Worm (Caenorhabditis elegans) whole organism, mixed stage, embryonic: ENCODE results near the gene F11A10.6.
A peak's percentile ranks its signal among the peaks of the same experiment; 100 is the strongest.

Experiments used
- M03D4.4 ChIP-seq: sonication (generic microtip); optimal IDR thresholded peaks from 2 replicates; lab custom pipeline; 2017; ENCODE audit warnings: mild to moderate bottlenecking, missing genetic modification characterization, missing compliant biosample characterization
- bed-3 ChIP-seq: fragments of 200-800 bp; sonication (Bioruptor generic); optimal IDR thresholded peaks from 3 replicates; lab custom pipeline; 2018; ENCODE audit warnings: mild to moderate bottlenecking, missing genetic modification characterization, moderate library complexity, missing compliant biosample characterization
- blmp-1 ChIP-seq: fragments of 150-350 bp; optimal IDR thresholded peaks from 2 replicates; lab custom pipeline; 2014; ENCODE audit warnings: missing biosample characterization, missing genetic modification characterization
- ceh-39 ChIP-seq: fragments of 150-350 bp; optimal IDR thresholded peaks from 2 replicates; lab custom pipeline; 2014; ENCODE audit warnings: missing biosample characterization, missing genetic modification characterization
- ceh-43 ChIP-seq: fragments of 200-800 bp; sonication (Bioruptor generic); optimal IDR thresholded peaks from 2 replicates; lab custom pipeline; 2018; ENCODE audit warnings: mild to moderate bottlenecking, missing genetic modification characterization, moderate library complexity, missing compliant biosample characterization
- ceh-83 ChIP-seq: fragments of 200-800 bp; sonication (Bioruptor generic); optimal IDR thresholded peaks from 2 replicates; lab custom pipeline; 2018; ENCODE audit warnings: mild to moderate bottlenecking, missing genetic modification characterization, missing compliant biosample characterization
- ces-1 ChIP-seq: fragments of 150-350 bp; optimal IDR thresholded peaks from 2 replicates; lab custom pipeline; 2014; ENCODE audit warnings: missing biosample characterization, missing genetic modification reagents, missing genetic modification characterization
- cnd-1 ChIP-seq: fragments of 200-800 bp; sonication (Bioruptor generic); optimal IDR thresholded peaks from 2 replicates; lab custom pipeline; 2018; ENCODE audit warnings: mild to moderate bottlenecking, missing genetic modification characterization, missing compliant biosample characterization
- drap-1 ChIP-seq: fragments of 200-800 bp; sonication (Bioruptor generic); optimal IDR thresholded peaks from 3 replicates; lab custom pipeline; 2018; ENCODE audit warnings: mild to moderate bottlenecking, missing genetic modification characterization, missing compliant biosample characterization
- elt-1 ChIP-seq: sonication (generic microtip); optimal IDR thresholded peaks from 2 replicates; lab custom pipeline; 2017; ENCODE audit warnings: missing genetic modification characterization, mild to moderate bottlenecking, missing compliant biosample characterization, antibody characterized with exemption, moderate library complexity, borderline replicate concordance; ENCODE audit not compliant: insufficient read depth
- elt-3 ChIP-seq: fragments of 150-350 bp; optimal IDR thresholded peaks from 2 replicates; lab custom pipeline; 2014; ENCODE audit warnings: missing biosample characterization, missing genetic modification characterization
- flh-1 ChIP-seq: fragments of 200-800 bp; sonication (Bioruptor generic); optimal IDR thresholded peaks from 2 replicates; lab custom pipeline; 2018; ENCODE audit warnings: mild to moderate bottlenecking, missing genetic modification characterization, moderate library complexity, missing compliant biosample characterization
- ham-2 ChIP-seq: fragments of 200-800 bp; sonication (Bioruptor generic); optimal IDR thresholded peaks from 2 replicates; lab custom pipeline; 2018; ENCODE audit warnings: mild to moderate bottlenecking, missing genetic modification characterization, missing compliant biosample characterization
- hlh-1 ChIP-seq: fragments of 150-350 bp; optimal IDR thresholded peaks from 2 replicates; lab custom pipeline; 2014; ENCODE audit warnings: missing biosample characterization, missing genetic modification reagents, missing genetic modification characterization
- lin-32 ChIP-seq: fragments of 200-800 bp; sonication (Bioruptor generic); optimal IDR thresholded peaks from 2 replicates; lab custom pipeline; 2018; ENCODE audit warnings: mild to moderate bottlenecking, missing genetic modification characterization, missing compliant biosample characterization
- lsy-2 ChIP-seq: fragments of 150-350 bp; optimal IDR thresholded peaks from 2 replicates; lab custom pipeline; 2014; ENCODE audit warnings: missing biosample characterization, missing genetic modification characterization
- mab-5 ChIP-seq: fragments of 150-350 bp; optimal IDR thresholded peaks from 2 replicates; lab custom pipeline; 2014; ENCODE audit warnings: missing biosample characterization, missing genetic modification characterization
- mep-1 ChIP-seq: fragments of 150-350 bp; optimal IDR thresholded peaks from 2 replicates; lab custom pipeline; 2017; ENCODE audit warnings: missing biosample characterization, missing genetic modification reagents, missing genetic modification characterization, inconsistent platforms
- mls-2 ChIP-seq: sonication (generic microtip); optimal IDR thresholded peaks from 2 replicates; lab custom pipeline; 2016; ENCODE audit warnings: mild to moderate bottlenecking, missing genetic modification characterization, moderate library complexity, missing compliant biosample characterization
- nhr-12 ChIP-seq: fragments of 150-350 bp; optimal IDR thresholded peaks from 2 replicates; lab custom pipeline; 2014; ENCODE audit warnings: missing biosample characterization, missing genetic modification characterization
- nhr-2 ChIP-seq: fragments of 150-350 bp; optimal IDR thresholded peaks from 2 replicates; lab custom pipeline; 2014; ENCODE audit warnings: missing biosample characterization, missing genetic modification characterization
- nhr-237 ChIP-seq: fragments of 150-350 bp; optimal IDR thresholded peaks from 2 replicates; lab custom pipeline; 2014; ENCODE audit warnings: missing biosample characterization, missing genetic modification characterization
- nhr-28 ChIP-seq: fragments of 150-350 bp; optimal IDR thresholded peaks from 2 replicates; lab custom pipeline; 2014; ENCODE audit warnings: missing biosample characterization, missing genetic modification characterization
- nhr-76 ChIP-seq: sonication (generic microtip); optimal IDR thresholded peaks from 2 replicates; lab custom pipeline; 2017; ENCODE audit warnings: missing biosample characterization, missing genetic modification characterization
- pha-4 ChIP-seq: fragments of 150-350 bp; optimal IDR thresholded peaks from 2 replicates; lab custom pipeline; 2018; ENCODE audit warnings: missing biosample characterization, missing genetic modification reagents, missing genetic modification characterization
- sem-2 ChIP-seq: fragments of 200-800 bp; sonication (Bioruptor generic); optimal IDR thresholded peaks from 2 replicates; lab custom pipeline; 2018; ENCODE audit warnings: mild to moderate bottlenecking, missing genetic modification characterization, missing compliant biosample characterization
- snpc-4 ChIP-seq: fragments of 150-350 bp; optimal IDR thresholded peaks from 2 replicates; lab custom pipeline; 2014; ENCODE audit warnings: missing biosample characterization, missing genetic modification characterization
- sptf-1 ChIP-seq: sonication (generic microtip); optimal IDR thresholded peaks from 2 replicates; lab custom pipeline; 2017; ENCODE audit warnings: mild to moderate bottlenecking, missing genetic modification characterization, moderate library complexity, missing compliant biosample characterization
- tbx-8 ChIP-seq: fragments of 200-800 bp; sonication (Bioruptor generic); optimal IDR thresholded peaks from 2 replicates; lab custom pipeline; 2018; ENCODE audit warnings: mild to moderate bottlenecking, missing genetic modification characterization, moderate library complexity, missing compliant biosample characterization
- unc-120 ChIP-seq: sonication (generic microtip); optimal IDR thresholded peaks from 2 replicates; lab custom pipeline; 2017; ENCODE audit warnings: missing genetic modification characterization, missing compliant biosample characterization; ENCODE audit not compliant: poor library complexity, severe bottlenecking
- unc-39 ChIP-seq: fragments of 150-350 bp; optimal IDR thresholded peaks from 2 replicates; lab custom pipeline; 2014; ENCODE audit warnings: missing biosample characterization, missing genetic modification characterization
- unc-62 ChIP-seq: fragments of 150-350 bp; optimal IDR thresholded peaks from 2 replicates; lab custom pipeline; 2014; ENCODE audit warnings: missing biosample characterization, missing genetic modification reagents, missing genetic modification characterization
- zip-8 ChIP-seq: fragments of 150-350 bp; optimal IDR thresholded peaks from 2 replicates; lab custom pipeline; 2014; ENCODE audit warnings: missing biosample characterization, missing genetic modification characterization
- ztf-11 ChIP-seq: fragments of 150-350 bp; optimal IDR thresholded peaks from 2 replicates; lab custom pipeline; 2014; ENCODE audit warnings: missing biosample characterization, missing genetic modification characterization

The F11A10.6 gene

DNA sequence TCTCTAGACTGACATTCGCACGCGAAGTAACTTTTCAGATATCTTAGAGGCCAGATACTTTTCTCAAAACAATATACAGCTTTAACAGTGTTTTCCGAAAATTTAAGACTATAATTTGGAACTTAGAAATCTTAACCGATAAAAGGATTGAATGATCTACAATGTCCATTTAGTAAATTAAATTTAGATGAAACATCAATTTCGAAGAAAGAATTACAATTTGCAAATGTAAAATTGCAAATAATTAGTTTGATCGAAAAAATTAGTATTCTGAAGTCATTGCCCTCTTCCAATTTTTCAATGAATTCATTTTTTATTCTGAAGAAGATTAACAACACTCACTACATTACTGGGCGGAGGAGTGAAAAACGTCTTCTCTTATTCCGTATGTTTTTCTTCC, 20.9 kb downstream of the F11A10.6 start, which contains the start of gene bath-37:
bath-37 (plus strand) TSS at position 301 of the 400 bp plus-strand sequence.
- no peak for TF ChIP-seq ceh-43 (GFP tag; lab: Kevin White, UChicago)
- no peak for TF ChIP-seq sem-2 (GFP tag; lab: Kevin White, UChicago)
- TF ChIP-seq M03D4.4 (tag; lab: Kevin White, UChicago), result no peak
- no peak for TF ChIP-seq unc-62 (GFP tag; lab: Kevin White, UChicago)
- TF ChIP-seq ceh-83 (GFP tag; lab: Kevin White, UChicago), result no peak
- no peak for TF ChIP-seq ztf-11
- no peak for TF ChIP-seq mep-1
- TF ChIP-seq nhr-2 (tag; lab: Kevin White, UChicago), result no peak
- no peak for TF ChIP-seq ceh-39 (tag; lab: Kevin White, UChicago)
- no peak for TF ChIP-seq elt-1 (tag; lab: Kevin White, UChicago)
- TF ChIP-seq snpc-4 (tag; lab: Kevin White, UChicago), result no peak
- no peak for TF ChIP-seq sptf-1 (tag; lab: Kevin White, UChicago)
- no peak for TF ChIP-seq nhr-12 (tag; lab: Kevin White, UChicago)
- TF ChIP-seq tbx-8 (GFP tag; lab: Kevin White, UChicago), result no peak
- no peak for TF ChIP-seq unc-39
- TF ChIP-seq elt-3 (tag; lab: Kevin White, UChicago), result no peak
- no peak for TF ChIP-seq mls-2 (tag; lab: Kevin White, UChicago)
- TF ChIP-seq ces-1 (GFP tag; lab: Kevin White, UChicago), result no peak
- TF ChIP-seq blmp-1 (tag; lab: Kevin White, UChicago), result no peak

DNA sequence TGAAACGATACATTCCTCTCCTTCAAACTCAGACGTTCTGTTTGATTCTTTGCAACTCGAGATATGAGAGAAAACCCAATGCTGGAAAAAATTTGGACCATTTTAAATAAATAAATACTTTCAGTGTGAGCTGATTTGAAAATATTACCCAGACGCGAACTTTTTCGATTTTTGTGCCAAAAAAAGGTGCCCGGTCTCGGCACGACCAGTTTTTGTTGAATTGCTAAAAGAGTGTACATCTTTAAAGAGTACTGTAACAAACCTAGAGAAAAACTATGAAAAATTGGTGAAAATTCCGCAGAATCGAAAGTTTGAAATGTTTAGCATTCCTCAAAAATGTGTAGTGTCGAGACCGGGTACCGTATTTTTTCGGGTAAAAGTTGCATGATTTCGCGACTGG, 28.2 kb downstream of the F11A10.6 start, which contains the start of gene K08E4.8:
K08E4.8 (minus strand) TSS at position 101 of the 400 bp plus-strand sequence.
- TF ChIP-seq zip-8 (tag; lab: Kevin White, UChicago) (no peak), blmp-1 (tag; lab: Kevin White, UChicago) (no peak), pha-4 (tag; lab: Kevin White, UChicago) (no peak), mep-1 (no peak), unc-62 (GFP tag; lab: Kevin White, UChicago) (no peak), ceh-39 (tag; lab: Kevin White, UChicago) (no peak), lsy-2 (tag; lab: Kevin White, UChicago) (no peak), elt-1 (tag; lab: Kevin White, UChicago) (no peak), nhr-2 (tag; lab: Kevin White, UChicago) (no peak), cnd-1 (tag; lab: Kevin White, UChicago) (no peak), sptf-1 (tag; lab: Kevin White, UChicago) (no peak), nhr-28 (no peak), drap-1 (GFP tag; lab: Kevin White, UChicago) (no peak), elt-3 (tag; lab: Kevin White, UChicago) (no peak), nhr-237 (tag; lab: Kevin White, UChicago) (no peak), hlh-1 (tag; lab: Kevin White, UChicago) (no peak), nhr-12 (tag; lab: Kevin White, UChicago) (no peak), mab-5 (tag; lab: Kevin White, UChicago) (no peak)

DNA sequence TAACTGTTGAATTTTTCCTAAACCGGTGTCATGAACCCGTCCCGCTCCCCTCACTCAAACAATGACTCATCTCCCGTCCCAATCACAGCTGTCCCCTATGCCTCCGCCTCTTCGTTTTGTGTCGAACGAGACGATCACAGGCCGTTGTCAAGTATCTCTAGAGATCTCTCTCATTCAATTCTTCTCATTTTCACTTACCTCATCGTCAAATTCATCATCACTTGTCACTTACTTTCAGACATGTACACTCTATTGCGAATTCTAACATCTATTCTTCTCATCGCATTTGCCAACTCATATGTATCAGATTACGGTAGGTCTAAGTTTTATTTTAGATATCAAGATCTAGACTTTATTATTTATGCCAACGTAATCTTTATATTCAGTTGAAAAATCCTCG, 31.9 kb downstream of the F11A10.6 start, which contains the start of gene K08E4.3:
K08E4.3 (plus strand) TSS at position 235 of the 400 bp plus-strand sequence.
- TF ChIP-seq ceh-83 (GFP tag; lab: Kevin White, UChicago), result no peak
- no peak for TF ChIP-seq cnd-1 (tag; lab: Kevin White, UChicago)
- peak; percentile 77 for TF ChIP-seq unc-62 (GFP tag; lab: Kevin White, UChicago)
- peak; percentile 30 for TF ChIP-seq hlh-1 (tag; lab: Kevin White, UChicago)
- peak; percentile 18 for TF ChIP-seq unc-120 (tag; lab: Kevin White, UChicago)
- TF ChIP-seq, all 35 proteins: peak for 3

DNA sequence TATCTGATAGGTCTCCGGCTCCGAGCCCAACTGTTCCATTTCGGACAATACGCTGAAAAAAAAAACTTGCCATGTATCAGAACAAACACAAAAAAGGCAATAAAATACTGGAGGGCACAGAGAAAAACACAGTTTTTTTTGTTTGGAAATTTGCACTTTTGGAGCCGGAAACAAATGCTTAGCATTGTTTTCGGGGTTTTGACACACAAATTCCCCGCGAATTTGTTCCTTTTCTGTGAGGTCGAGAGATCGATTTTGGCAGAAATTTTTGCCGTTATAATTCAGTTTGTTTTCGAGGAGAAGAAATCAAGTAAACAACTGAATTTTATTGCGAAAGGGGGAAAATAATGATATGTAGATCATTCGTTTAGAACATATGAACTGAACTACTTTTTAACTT, 32.8 kb downstream of the F11A10.6 start, which contains the start of gene K08E4.2:
K08E4.2 (minus strand) TSS at position 54 of the 400 bp plus-strand sequence.
- TF ChIP-seq M03D4.4 (tag; lab: Kevin White, UChicago) (no peak), bed-3 (no peak), nhr-12 (tag; lab: Kevin White, UChicago) (no peak), nhr-2 (tag; lab: Kevin White, UChicago) (no peak), zip-8 (tag; lab: Kevin White, UChicago) (no peak), ztf-11 (no peak), unc-39 (no peak)

DNA sequence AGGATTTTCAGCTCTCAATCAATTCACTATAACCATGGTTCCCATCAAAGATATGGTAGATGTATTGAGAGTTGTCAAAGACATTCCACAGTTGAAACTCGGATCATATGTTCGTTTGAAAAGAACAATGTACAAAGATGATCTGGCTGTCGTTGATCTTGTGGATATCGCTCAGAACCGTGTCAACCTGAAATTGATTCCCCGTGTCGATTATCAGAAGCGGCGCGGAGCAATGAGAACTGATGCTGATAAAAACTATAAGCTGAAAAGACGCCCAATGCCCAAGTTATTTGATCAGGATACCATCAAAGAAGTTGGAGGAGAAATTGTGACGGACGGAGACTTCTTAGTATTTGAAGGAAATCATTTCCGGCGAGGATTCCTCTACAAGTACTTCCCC, 37.0 kb downstream of the F11A10.6 start:
- TF ChIP-seq nhr-2 (tag; lab: Kevin White, UChicago) (no peak), flh-1 (GFP tag; lab: Kevin White, UChicago) (no peak), unc-120 (tag; lab: Kevin White, UChicago) (no peak), lin-32 (GFP tag; lab: Kevin White, UChicago) (no peak), nhr-76 (no peak), blmp-1 (tag; lab: Kevin White, UChicago) (no peak), hlh-1 (tag; lab: Kevin White, UChicago) (no peak), ztf-11 (no peak), snpc-4 (tag; lab: Kevin White, UChicago) (no peak), mep-1 (no peak), ceh-83 (GFP tag; lab: Kevin White, UChicago) (no peak), ces-1 (GFP tag; lab: Kevin White, UChicago) (no peak), drap-1 (GFP tag; lab: Kevin White, UChicago) (no peak), ceh-39 (tag; lab: Kevin White, UChicago) (no peak), elt-3 (tag; lab: Kevin White, UChicago) (no peak), ham-2 (GFP tag; lab: Kevin White, UChicago) (no peak), pha-4 (tag; lab: Kevin White, UChicago) (no peak), mls-2 (tag; lab: Kevin White, UChicago) (no peak)
